Worm (Caenorhabditis elegans) whole organism, midembryonic: ENCODE results near the gene srd-34.

Experiments
- T22C8.4 ChIP-seq: fragments of 200-800 bp; sonication (Bioruptor generic); IDR thresholded peaks from 2 replicates; pipeline ENCODE4 v1.3.6; 2022; ENCODE audit warnings: missing genetic modification characterization, missing compliant biosample characterization
- cog-1 ChIP-seq: sonication (generic microtip); optimal IDR thresholded peaks from 2 replicates; lab custom pipeline; 2016; ENCODE audit warnings: missing genetic modification characterization, missing compliant biosample characterization
- flt-1 ChIP-seq: fragments of 200-800 bp; sonication (Bioruptor generic); IDR thresholded peaks from 2 replicates; pipeline ENCODE4 v1.3.6; 2022; ENCODE audit warnings: missing genetic modification characterization, missing compliant biosample characterization
- klf-2 ChIP-seq: fragments of 200-800 bp; sonication (Bioruptor generic); conservative IDR thresholded peaks from 2 replicates; pipeline ENCODE4 v1.3.6; 2022; ENCODE audit warnings: missing genetic modification reagents, missing genetic modification characterization, missing compliant biosample characterization
- med-1 ChIP-seq: sonication (generic microtip); optimal IDR thresholded peaks from 2 replicates; lab custom pipeline; 2017; ENCODE audit warnings: missing genetic modification characterization, mild to moderate bottlenecking, missing compliant biosample characterization, antibody characterized with exemption, missing genetic modification reagents; ENCODE audit not compliant: insufficient read depth
- ref-1 ChIP-seq: fragments of 200-800 bp; sonication (Bioruptor generic); conservative IDR thresholded peaks from 2 replicates; pipeline ENCODE4 v1.3.6; 2022; ENCODE audit warnings: missing genetic modification reagents, missing genetic modification characterization, missing compliant biosample characterization
- tab-1 ChIP-seq: fragments of 200-800 bp; sonication (Bioruptor generic); IDR thresholded peaks from 2 replicates; pipeline ENCODE4 v1.3.6; 2022; ENCODE audit warnings: missing genetic modification characterization, missing compliant biosample characterization
- ztf-23 ChIP-seq: fragments of 200-800 bp; sonication (Bioruptor generic); IDR thresholded peaks from 2 replicates; pipeline ENCODE4 v1.3.6; 2022; ENCODE audit warnings: missing genetic modification reagents, missing genetic modification characterization, missing compliant biosample characterization
- ztf-29 ChIP-seq: fragments of 200-800 bp; sonication (Bioruptor generic); IDR thresholded peaks from 2 replicates; pipeline ENCODE4 v1.3.6; 2022; ENCODE audit warnings: missing genetic modification reagents, missing genetic modification characterization, missing compliant biosample characterization

Gene srd-34

DNA sequence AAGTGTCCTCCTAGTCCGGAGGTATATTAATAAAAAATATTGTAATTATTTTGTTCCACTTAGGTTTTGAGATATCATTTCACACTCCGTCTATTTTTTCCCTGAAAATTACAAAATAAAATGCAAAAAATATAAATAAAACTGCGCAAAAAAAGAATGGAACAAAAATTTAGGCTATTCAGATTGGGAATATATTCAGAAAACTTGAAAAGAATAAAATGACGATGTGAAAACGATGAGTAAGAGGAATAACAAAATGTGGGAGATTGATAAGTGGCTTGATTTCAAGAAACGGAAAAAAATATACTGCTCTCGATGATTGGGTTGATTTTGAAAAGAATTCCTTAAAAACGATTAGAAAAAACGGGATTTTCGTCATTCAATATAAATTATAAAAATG lies 34.6 kb downstream of the srd-34 start, which contains the start of gene dmsr-8:
dmsr-8 (minus strand) TSS at position 101 of the 400 bp plus-strand sequence.
- TF ChIP-seq ztf-29 (GFP tag; lab: Robert Waterston, UW) (no peak), klf-2 (no peak), cog-1 (no peak), flt-1 (no peak), T22C8.4 (GFP tag; lab: Robert Waterston, UW) (no peak), ztf-23 (GFP tag; lab: Robert Waterston, UW) (no peak), ref-1 (GFP tag; lab: Robert Waterston, UW) (no peak), med-1 (no peak), tab-1 (GFP tag; lab: Robert Waterston, UW) (no peak)

DNA sequence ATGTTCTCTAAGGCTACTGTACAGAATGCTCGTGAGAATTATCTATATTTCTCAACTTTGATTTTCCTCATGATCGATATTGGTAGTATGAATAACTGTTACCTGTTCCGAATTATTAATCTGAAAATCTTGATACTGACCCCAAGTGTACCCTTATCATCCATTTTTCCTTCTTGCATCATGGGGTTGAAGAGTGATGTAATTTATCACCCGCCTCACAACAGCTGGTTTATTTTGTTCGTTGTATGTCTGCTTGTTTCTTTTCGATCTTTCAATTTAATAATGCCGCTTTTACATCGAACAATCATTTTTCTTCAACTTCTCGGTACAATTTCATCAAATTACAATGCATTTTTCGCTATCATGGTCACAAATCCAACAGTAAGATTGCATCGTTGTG lies 40.0 kb downstream of the srd-34 start, which contains the start of gene C35A5.6:
C35A5.6 (plus strand) TSS at position 283 of the 400 bp plus-strand sequence.
- TF ChIP-seq med-1 (no peak), ref-1 (GFP tag; lab: Robert Waterston, UW) (no peak), ztf-23 (GFP tag; lab: Robert Waterston, UW) (no peak), klf-2 (no peak), cog-1 (no peak), T22C8.4 (GFP tag; lab: Robert Waterston, UW) (no peak), tab-1 (GFP tag; lab: Robert Waterston, UW) (no peak), flt-1 (no peak), ztf-29 (GFP tag; lab: Robert Waterston, UW) (no peak)

DNA sequence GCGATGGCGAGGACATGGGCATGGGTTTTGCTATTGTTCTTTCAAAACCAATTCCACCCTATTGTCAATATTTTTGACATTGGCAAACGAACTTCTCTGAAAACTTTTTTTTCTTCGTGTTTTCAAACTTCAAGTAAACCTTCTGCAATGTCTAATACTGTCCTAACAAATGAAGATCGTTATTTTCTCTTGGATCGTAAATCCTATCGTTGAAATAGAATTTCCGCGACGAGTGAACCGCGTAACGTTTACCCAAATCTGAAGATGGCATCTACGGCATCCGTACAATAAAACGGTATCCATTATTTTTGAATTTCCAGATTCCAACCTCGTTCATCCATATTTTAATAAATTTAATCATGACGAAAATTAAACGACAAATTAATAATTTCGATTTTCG lies 43.3 kb downstream of the srd-34 start, which contains the start of gene C35A5.5:
C35A5.5 (plus strand) TSS at position 301 of the 400 bp plus-strand sequence.
- TF ChIP-seq klf-2 (no peak), tab-1 (GFP tag; lab: Robert Waterston, UW) (no peak), ztf-29 (GFP tag; lab: Robert Waterston, UW) (no peak), cog-1 (no peak), ref-1 (GFP tag; lab: Robert Waterston, UW) (no peak), flt-1 (no peak), med-1 (no peak), T22C8.4 (GFP tag; lab: Robert Waterston, UW) (no peak), ztf-23 (GFP tag; lab: Robert Waterston, UW) (no peak)

DNA sequence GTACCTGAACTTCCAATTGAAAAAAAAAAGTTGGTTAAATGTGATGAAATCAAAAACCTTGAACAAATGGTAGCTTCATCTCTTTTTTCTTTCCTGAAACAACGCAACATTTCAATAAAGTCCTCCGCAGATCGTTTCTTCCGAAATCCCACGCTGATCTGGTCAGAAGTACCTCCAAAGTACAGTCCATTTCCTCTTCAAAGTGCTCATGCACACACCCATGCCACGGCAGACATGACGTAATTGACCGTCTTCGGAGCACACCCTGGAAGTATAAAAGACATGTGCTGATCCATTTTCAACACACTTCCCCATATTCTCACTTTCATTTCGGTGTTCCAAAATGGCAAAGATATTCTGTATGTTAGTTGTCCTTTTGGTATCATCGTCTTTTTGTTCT lies 45.0 kb downstream of the srd-34 start, which contains the start of gene C35A5.10:
C35A5.10 (plus strand) TSS at position 301 of the 400 bp plus-strand sequence.
- TF ChIP-seq med-1, result no peak
- TF ChIP-seq ref-1 (GFP tag; lab: Robert Waterston, UW), result no peak

DNA sequence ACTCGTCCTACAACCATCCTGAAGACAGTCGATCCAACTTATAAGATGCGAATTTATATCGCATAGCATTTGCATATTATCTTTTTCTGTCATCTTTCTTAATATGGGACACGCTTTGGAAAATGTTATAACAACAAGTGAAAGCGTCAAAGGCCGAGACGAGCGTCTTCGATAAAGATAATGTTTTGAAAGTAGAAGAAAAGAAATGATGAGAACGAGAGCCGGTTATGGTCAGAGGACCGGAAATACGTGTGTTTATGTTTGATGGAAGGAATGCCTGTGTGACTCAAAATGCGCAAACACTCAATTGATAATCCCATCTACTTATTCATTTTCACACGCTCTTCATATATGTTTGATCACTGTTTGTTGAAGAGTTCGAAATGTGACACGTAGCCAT lies 45.9 kb downstream of the srd-34 start, which contains the start of gene C35A5.11:
C35A5.11 (minus strand) TSS at position 101 of the 400 bp plus-strand sequence.
- TF ChIP-seq ztf-29 (GFP tag; lab: Robert Waterston, UW), result no peak

DNA sequence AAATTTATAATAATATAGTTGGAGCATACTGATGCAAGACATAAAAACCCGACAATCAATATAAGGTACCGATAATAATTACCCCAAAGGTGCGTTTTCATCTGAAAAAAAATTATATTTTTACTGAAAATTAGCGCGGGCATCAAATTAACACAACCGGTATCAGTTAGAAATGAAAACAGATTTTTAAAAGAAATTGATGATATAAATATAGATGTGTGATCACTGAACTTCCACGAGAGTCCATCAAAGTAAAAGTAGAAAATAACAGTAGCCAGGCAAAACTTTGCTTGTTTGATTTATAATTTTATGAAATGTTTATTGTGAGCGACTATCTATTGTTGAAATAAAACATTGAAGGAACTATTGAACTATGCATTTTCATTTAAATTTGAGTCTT lies 47.6 kb downstream of the srd-34 start, which contains the start of gene C35A5.3:
C35A5.3 (minus strand) TSS at position 101 of the 400 bp plus-strand sequence.
- TF ChIP-seq ztf-23 (GFP tag; lab: Robert Waterston, UW) (no peak), med-1 (no peak), klf-2 (no peak), cog-1 (no peak), T22C8.4 (GFP tag; lab: Robert Waterston, UW) (no peak), ref-1 (GFP tag; lab: Robert Waterston, UW) (no peak)
